Fruit fly (Drosophila melanogaster): ENCODE measurements around the gene Kcmf1.

Kcmf1 gene

DNA sequence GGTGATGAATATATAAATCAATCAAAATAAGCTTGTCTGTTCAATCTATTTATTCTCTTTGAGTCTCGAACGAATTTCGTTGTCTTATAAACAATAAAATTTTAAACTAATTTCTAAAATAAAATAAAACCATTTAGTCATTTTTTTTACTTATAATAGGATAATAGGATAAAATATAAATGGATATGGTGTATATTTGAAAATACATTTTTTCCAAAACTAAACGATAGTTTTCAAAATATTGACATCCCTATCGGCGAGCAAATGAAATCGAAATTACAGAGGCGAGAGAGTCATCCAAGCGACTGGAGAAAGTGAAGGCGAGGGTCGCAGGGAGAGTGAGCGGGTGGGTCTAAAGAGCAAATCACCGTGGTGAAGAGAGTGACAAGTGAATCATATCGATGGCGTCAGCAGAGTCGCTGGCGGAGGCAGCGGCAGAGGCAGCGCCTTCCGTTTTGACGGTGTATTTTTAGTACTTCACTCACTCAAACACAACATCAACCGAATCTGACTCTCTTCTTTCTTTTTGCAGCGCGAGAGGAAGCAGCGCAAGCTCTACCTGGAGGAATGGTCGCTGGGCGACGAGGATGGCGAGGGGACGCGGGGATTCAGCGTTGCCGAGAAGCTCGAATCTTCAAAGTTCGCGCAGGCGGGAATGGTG lies 42.8 kb upstream of the Kcmf1 start (continued):
- TF ChIP-seq Fer1 (GFP tag; optimal IDR thresholded peaks at IDR 0.05) (peak; percentile 99), CG4328 (GFP tag; optimal IDR thresholded peaks at IDR 0.05) (peak; percentile 98), pum (GFP tag; optimal IDR thresholded peaks at IDR 0.05) (peak; percentile 60), CG12942 (GFP tag; optimal IDR thresholded peaks at IDR 0.05) (peak; percentile 93), MBD-R2 (GFP tag; IDR thresholded peaks at IDR 0.05) (no peak), MTF-1 (GFP tag; optimal IDR thresholded peaks at IDR 0.05; ENCODE audit: borderline replicate concordance) (peak; percentile 90), CG10431 (GFP tag; optimal IDR thresholded peaks at IDR 0.05) (peak; percentile 96), CG17186 (GFP tag; optimal IDR thresholded peaks at IDR 0.05) (peak; percentile 51), tx (GFP tag; optimal IDR thresholded peaks at IDR 0.05) (peak; percentile 39), CkIIα-i1 (GFP tag; IDR thresholded peaks at IDR 0.05) (no peak), CG18764 (GFP tag; optimal IDR thresholded peaks at IDR 0.05) (peak; percentile 93), trem (tag; optimal IDR thresholded peaks at IDR 0.05) (peak; percentile 96), CG16863 (GFP tag; optimal IDR thresholded peaks at IDR 0.05) (peak; percentile 44), jumu (GFP tag; optimal IDR thresholded peaks at IDR 0.05) (peak; percentile 26), mirr (GFP tag; optimal IDR thresholded peaks at IDR 0.05) (peak; percentile 78), nerfin-1 (tag; optimal IDR thresholded peaks at IDR 0.05) (peak; percentile 98), cato (GFP tag; optimal IDR thresholded peaks at IDR 0.05; ENCODE audit: borderline replicate concordance) (peak; percentile 86), Bdp1 (GFP tag; optimal IDR thresholded peaks at IDR 0.05) (peak; percentile 61), CG1603 (tag; optimal IDR thresholded peaks at IDR 0.05) (peak; percentile 74), vfl (GFP tag; optimal IDR thresholded peaks at IDR 0.05) (peak; percentile 66), CG6854 (GFP tag; optimal IDR thresholded peaks at IDR 0.05) (peak; percentile 98), scrt (GFP tag; optimal IDR thresholded peaks at IDR 0.05) (peak; percentile 96), zfh1 (GFP tag; IDR thresholded peaks at IDR 0.05) (no peak), Lhr (GFP tag; optimal IDR thresholded peaks at IDR 0.05) (peak; percentile 94), CG34224 (GFP tag; IDR thresholded peaks at IDR 0.05; ENCODE audit: partially characterized antibody) (no peak), pb (GFP tag; optimal IDR thresholded peaks at IDR 0.05) (peak; percentile 41), exex (tag; optimal IDR thresholded peaks at IDR 0.05) (peak; percentile 99), prd (optimal IDR thresholded peaks at IDR 0.05) (no peak), prd (GFP tag; IDR thresholded peaks at IDR 0.05) (no peak), CG17385 (GFP tag; optimal IDR thresholded peaks at IDR 0.05) (peak; percentile 95), CG1529 (GFP tag; optimal IDR thresholded peaks at IDR 0.05) (peak; percentile 95), CG4360 (GFP tag; IDR thresholded peaks at IDR 0.05) (no peak), CG4820 (GFP tag; optimal IDR thresholded peaks at IDR 0.05) (peak; percentile 89), CG15011 (GFP tag; optimal IDR thresholded peaks at IDR 0.05) (peak; percentile 97), fd102C (GFP tag; optimal IDR thresholded peaks at IDR 0.05) (peak; percentile 83), CG1792 (GFP tag; optimal IDR thresholded peaks at IDR 0.05) (peak; percentile 28), ase (GFP tag; IDR thresholded peaks at IDR 0.05) (no peak), CG1602 (GFP tag; optimal IDR thresholded peaks at IDR 0.05) (peak; percentile 92), Meics (GFP tag; optimal IDR thresholded peaks at IDR 0.05) (peak; percentile 99), Fer3 (tag; optimal IDR thresholded peaks at IDR 0.05) (peak; percentile 98), z (GFP tag; IDR thresholded peaks at IDR 0.05) (no peak), Fer2 (tag; optimal IDR thresholded peaks at IDR 0.05) (peak; percentile 97), Taf1 (GFP tag; IDR thresholded peaks at IDR 0.05) (no peak), CG43689 (GFP tag; IDR thresholded peaks at IDR 0.05) (no peak), Hmr (GFP tag; optimal IDR thresholded peaks at IDR 0.05) (peak; percentile 99), Chrac-16 (GFP tag; optimal IDR thresholded peaks at IDR 0.05) (peak; percentile 89), CG17361 (GFP tag; IDR thresholded peaks at IDR 0.05) (no peak), CG10321 (GFP tag; IDR thresholded peaks at IDR 0.05) (no peak), tna (GFP tag; IDR thresholded peaks at IDR 0.05; ENCODE audit: partially characterized antibody) (no peak), CG10209 (GFP tag; optimal IDR thresholded peaks at IDR 0.05) (peak; percentile 98), Sin3A (optimal IDR thresholded peaks at IDR 0.05) (no peak)
